Worm (Caenorhabditis elegans) whole organism, L3 larva: ENCODE measurements around the gene C33A12.3.

Experiments used
- ZK546.5 ChIP-seq: sonication (generic microtip); optimal IDR thresholded peaks from 2 replicates; lab custom pipeline; 2017; ENCODE audit warnings: missing biosample characterization, missing genetic modification characterization
- ama-1 ChIP-seq: fragments of 150-350 bp; optimal IDR thresholded peaks from 2 replicates; lab custom pipeline; 2018
- ceh-28 ChIP-seq: fragments of 150-350 bp; optimal IDR thresholded peaks from 2 replicates; lab custom pipeline; 2014; ENCODE audit warnings: missing biosample characterization, missing genetic modification reagents, missing genetic modification characterization
- daf-12 ChIP-seq: fragments of 150-350 bp; optimal IDR thresholded peaks from 2 replicates; lab custom pipeline; 2014; ENCODE audit warnings: missing biosample characterization, missing genetic modification reagents, missing genetic modification characterization
- jun-1 ChIP-seq: fragments of 150-350 bp; optimal IDR thresholded peaks from 2 replicates; lab custom pipeline; 2014; ENCODE audit warnings: missing biosample characterization, missing genetic modification reagents, missing genetic modification characterization
- nhr-12 ChIP-seq: fragments of 150-350 bp; optimal IDR thresholded peaks from 2 replicates; lab custom pipeline; 2014; ENCODE audit warnings: missing biosample characterization, missing genetic modification characterization
- nhr-25 ChIP-seq: sonication (generic microtip); optimal IDR thresholded peaks from 2 replicates; lab custom pipeline; 2017; ENCODE audit warnings: missing biosample characterization, missing genetic modification characterization
- nhr-76 ChIP-seq: fragments of 150-350 bp; sonication (generic microtip); optimal IDR thresholded peaks from 5 replicates; lab custom pipeline; 2014; ENCODE audit warnings: missing biosample characterization, missing genetic modification characterization
- nhr-77 ChIP-seq: fragments of 150-350 bp; optimal IDR thresholded peaks from 2 replicates; lab custom pipeline; 2014; ENCODE audit warnings: missing biosample characterization, missing genetic modification characterization
- ztf-11 ChIP-seq: fragments of 150-350 bp; optimal IDR thresholded peaks from 2 replicates; lab custom pipeline; 2014; ENCODE audit warnings: missing biosample characterization, missing genetic modification characterization
- ztf-4 ChIP-seq: fragments of 150-350 bp; optimal IDR thresholded peaks from 2 replicates; lab custom pipeline; 2014; ENCODE audit warnings: missing biosample characterization, missing genetic modification characterization

ce11 chrIV:9506251-9506650 lies 6.6 kb downstream of the C33A12.3 start, which contains the start of gene ttr-9:
- no peak for TF ChIP-seq jun-1 (tag; lab: Kevin White, UChicago)
- TF ChIP-seq ceh-28: no peak
- no peak for TF ChIP-seq ztf-4 (tag; lab: Kevin White, UChicago)
- TF ChIP-seq nhr-12: no peak
- TF ChIP-seq ama-1 (lab: Kevin White, UChicago): no peak
- TF ChIP-seq nhr-77 (tag; lab: Kevin White, UChicago): no peak
- TF ChIP-seq ZK546.5 (tag; lab: Kevin White, UChicago): no peak
- no peak for TF ChIP-seq nhr-25 (tag; lab: Kevin White, UChicago)
- TF ChIP-seq ztf-11: no peak
- no peak for TF ChIP-seq daf-12 (tag; lab: Kevin White, UChicago)
- no peak for TF ChIP-seq nhr-76
